Worm (Caenorhabditis elegans) whole organism, mixed stage, embryonic: ENCODE results near the gene F10C5.3.

Experiments used
- M03D4.4 ChIP-seq: sonication (generic microtip); optimal IDR thresholded peaks from 2 replicates; lab custom pipeline; 2017; ENCODE audit warnings: mild to moderate bottlenecking, missing genetic modification characterization, missing compliant biosample characterization
- bed-3 ChIP-seq: fragments of 200-800 bp; sonication (Bioruptor generic); optimal IDR thresholded peaks from 3 replicates; lab custom pipeline; 2018; ENCODE audit warnings: mild to moderate bottlenecking, missing genetic modification characterization, moderate library complexity, missing compliant biosample characterization
- blmp-1 ChIP-seq: fragments of 150-350 bp; optimal IDR thresholded peaks from 2 replicates; lab custom pipeline; 2014; ENCODE audit warnings: missing biosample characterization, missing genetic modification characterization
- ceh-39 ChIP-seq: fragments of 150-350 bp; optimal IDR thresholded peaks from 2 replicates; lab custom pipeline; 2014; ENCODE audit warnings: missing biosample characterization, missing genetic modification characterization
- ceh-43 ChIP-seq: fragments of 200-800 bp; sonication (Bioruptor generic); optimal IDR thresholded peaks from 2 replicates; lab custom pipeline; 2018; ENCODE audit warnings: mild to moderate bottlenecking, missing genetic modification characterization, moderate library complexity, missing compliant biosample characterization
- ceh-83 ChIP-seq: fragments of 200-800 bp; sonication (Bioruptor generic); optimal IDR thresholded peaks from 2 replicates; lab custom pipeline; 2018; ENCODE audit warnings: mild to moderate bottlenecking, missing genetic modification characterization, missing compliant biosample characterization
- ces-1 ChIP-seq: fragments of 150-350 bp; optimal IDR thresholded peaks from 2 replicates; lab custom pipeline; 2014; ENCODE audit warnings: missing biosample characterization, missing genetic modification reagents, missing genetic modification characterization
- cnd-1 ChIP-seq: fragments of 200-800 bp; sonication (Bioruptor generic); optimal IDR thresholded peaks from 2 replicates; lab custom pipeline; 2018; ENCODE audit warnings: mild to moderate bottlenecking, missing genetic modification characterization, missing compliant biosample characterization
- drap-1 ChIP-seq: fragments of 200-800 bp; sonication (Bioruptor generic); optimal IDR thresholded peaks from 3 replicates; lab custom pipeline; 2018; ENCODE audit warnings: mild to moderate bottlenecking, missing genetic modification characterization, missing compliant biosample characterization
- elt-3 ChIP-seq: fragments of 150-350 bp; optimal IDR thresholded peaks from 2 replicates; lab custom pipeline; 2014; ENCODE audit warnings: missing biosample characterization, missing genetic modification characterization
- flh-1 ChIP-seq: fragments of 200-800 bp; sonication (Bioruptor generic); optimal IDR thresholded peaks from 2 replicates; lab custom pipeline; 2018; ENCODE audit warnings: mild to moderate bottlenecking, missing genetic modification characterization, moderate library complexity, missing compliant biosample characterization
- ham-2 ChIP-seq: fragments of 200-800 bp; sonication (Bioruptor generic); optimal IDR thresholded peaks from 2 replicates; lab custom pipeline; 2018; ENCODE audit warnings: mild to moderate bottlenecking, missing genetic modification characterization, missing compliant biosample characterization
- hlh-1 ChIP-seq: fragments of 150-350 bp; optimal IDR thresholded peaks from 2 replicates; lab custom pipeline; 2014; ENCODE audit warnings: missing biosample characterization, missing genetic modification reagents, missing genetic modification characterization
- lin-13 ChIP-seq: fragments of 150-350 bp; optimal IDR thresholded peaks from 2 replicates; lab custom pipeline; 2014; ENCODE audit warnings: missing biosample characterization, missing genetic modification characterization
- lin-32 ChIP-seq: fragments of 200-800 bp; sonication (Bioruptor generic); optimal IDR thresholded peaks from 2 replicates; lab custom pipeline; 2018; ENCODE audit warnings: mild to moderate bottlenecking, missing genetic modification characterization, missing compliant biosample characterization
- mab-5 ChIP-seq: fragments of 150-350 bp; optimal IDR thresholded peaks from 2 replicates; lab custom pipeline; 2014; ENCODE audit warnings: missing biosample characterization, missing genetic modification characterization
- mep-1 ChIP-seq: fragments of 150-350 bp; optimal IDR thresholded peaks from 2 replicates; lab custom pipeline; 2017; ENCODE audit warnings: missing biosample characterization, missing genetic modification reagents, missing genetic modification characterization, inconsistent platforms
- mls-2 ChIP-seq: sonication (generic microtip); optimal IDR thresholded peaks from 2 replicates; lab custom pipeline; 2016; ENCODE audit warnings: mild to moderate bottlenecking, missing genetic modification characterization, moderate library complexity, missing compliant biosample characterization
- nhr-12 ChIP-seq: fragments of 150-350 bp; optimal IDR thresholded peaks from 2 replicates; lab custom pipeline; 2014; ENCODE audit warnings: missing biosample characterization, missing genetic modification characterization
- nhr-2 ChIP-seq: fragments of 150-350 bp; optimal IDR thresholded peaks from 2 replicates; lab custom pipeline; 2014; ENCODE audit warnings: missing biosample characterization, missing genetic modification characterization
- nhr-237 ChIP-seq: fragments of 150-350 bp; optimal IDR thresholded peaks from 2 replicates; lab custom pipeline; 2014; ENCODE audit warnings: missing biosample characterization, missing genetic modification characterization
- nhr-76 ChIP-seq: sonication (generic microtip); optimal IDR thresholded peaks from 2 replicates; lab custom pipeline; 2017; ENCODE audit warnings: missing biosample characterization, missing genetic modification characterization
- pha-4 ChIP-seq: fragments of 150-350 bp; optimal IDR thresholded peaks from 2 replicates; lab custom pipeline; 2018; ENCODE audit warnings: missing biosample characterization, missing genetic modification reagents, missing genetic modification characterization
- sem-2 ChIP-seq: fragments of 200-800 bp; sonication (Bioruptor generic); optimal IDR thresholded peaks from 2 replicates; lab custom pipeline; 2018; ENCODE audit warnings: mild to moderate bottlenecking, missing genetic modification characterization, missing compliant biosample characterization
- snpc-4 ChIP-seq: fragments of 150-350 bp; optimal IDR thresholded peaks from 2 replicates; lab custom pipeline; 2014; ENCODE audit warnings: missing biosample characterization, missing genetic modification characterization
- sptf-1 ChIP-seq: sonication (generic microtip); optimal IDR thresholded peaks from 2 replicates; lab custom pipeline; 2017; ENCODE audit warnings: mild to moderate bottlenecking, missing genetic modification characterization, moderate library complexity, missing compliant biosample characterization
- tbx-8 ChIP-seq: fragments of 200-800 bp; sonication (Bioruptor generic); optimal IDR thresholded peaks from 2 replicates; lab custom pipeline; 2018; ENCODE audit warnings: mild to moderate bottlenecking, missing genetic modification characterization, moderate library complexity, missing compliant biosample characterization
- unc-62 ChIP-seq: fragments of 150-350 bp; optimal IDR thresholded peaks from 2 replicates; lab custom pipeline; 2014; ENCODE audit warnings: missing biosample characterization, missing genetic modification reagents, missing genetic modification characterization
- ztf-11 ChIP-seq: fragments of 150-350 bp; optimal IDR thresholded peaks from 2 replicates; lab custom pipeline; 2014; ENCODE audit warnings: missing biosample characterization, missing genetic modification characterization

The F10C5.3 gene

ce11 chrIII:483556-483955, at the start of gene F10C5.3:
TSS of gene F10C5.3 (plus strand) at chrIII:483868.
- TF ChIP-seq snpc-4 (tag; lab: Kevin White, UChicago): no peak
- TF ChIP-seq tbx-8 (GFP tag; lab: Kevin White, UChicago): no peak
- no peak for TF ChIP-seq lin-13 (tag; lab: Kevin White, UChicago)
- no peak for TF ChIP-seq elt-3 (tag; lab: Kevin White, UChicago)
- TF ChIP-seq flh-1 (GFP tag; lab: Kevin White, UChicago): no peak
- no peak for TF ChIP-seq cnd-1 (tag; lab: Kevin White, UChicago)
- TF ChIP-seq pha-4 (tag; lab: Kevin White, UChicago): no peak

- TF ChIP-seq bed-3 (GFP tag; lab: Kevin White, UChicago) (no peak), elt-3 (tag; lab: Kevin White, UChicago) (no peak), mls-2 (peak; percentile 63), mep-1 (tag; lab: Kevin White, UChicago) (peak; percentile 47), sptf-1 (tag; lab: Kevin White, UChicago) (peak; percentile 62), ham-2 (GFP tag; lab: Kevin White, UChicago) (peak; percentile 69), sem-2 (GFP tag; lab: Kevin White, UChicago) (no peak), ces-1 (GFP tag; lab: Kevin White, UChicago) (peak; percentile 25), nhr-2 (tag; lab: Kevin White, UChicago) (peak; percentile 63), ceh-43 (GFP tag; lab: Kevin White, UChicago) (peak; percentile 3), ztf-11 (no peak), nhr-76 (tag; lab: Kevin White, UChicago) (no peak), lin-13 (tag; lab: Kevin White, UChicago) (no peak)
These were observed 49.2 kb upstream of the F10C5.3 start, which contains the start of gene affl-2 for ce11 chrIII:434361-434941. TSS of gene affl-2 (plus strand) at chrIII:434891.

- TF ChIP-seq blmp-1 (tag; lab: Kevin White, UChicago) (no peak), nhr-12 (tag; lab: Kevin White, UChicago) (no peak), sptf-1 (tag; lab: Kevin White, UChicago) (no peak), unc-62 (GFP tag; lab: Kevin White, UChicago) (no peak), ces-1 (GFP tag; lab: Kevin White, UChicago) (no peak), lin-13 (tag; lab: Kevin White, UChicago) (no peak), mls-2 (no peak), nhr-2 (tag; lab: Kevin White, UChicago) (no peak), elt-3 (tag; lab: Kevin White, UChicago) (no peak), nhr-237 (tag; lab: Kevin White, UChicago) (no peak), ham-2 (GFP tag; lab: Kevin White, UChicago) (no peak), lin-32 (GFP tag; lab: Kevin White, UChicago) (no peak), ceh-39 (tag; lab: Kevin White, UChicago) (no peak)
These were observed 46.6 kb upstream of the F10C5.3 start for ce11 chrIII:437033-437432.

- TF ChIP-seq lin-13 (tag; lab: Kevin White, UChicago) (no peak), ham-2 (GFP tag; lab: Kevin White, UChicago) (no peak), cnd-1 (tag; lab: Kevin White, UChicago) (no peak), tbx-8 (GFP tag; lab: Kevin White, UChicago) (no peak), flh-1 (GFP tag; lab: Kevin White, UChicago) (no peak), unc-62 (GFP tag; lab: Kevin White, UChicago) (no peak)
These were observed 43.7 kb upstream of the F10C5.3 start, which contains the start of gene affl-1 for ce11 chrIII:439926-440325. TSS of gene affl-1 (plus strand) at chrIII:440226.

ce11 chrIII:444101-444500, 39.6 kb upstream of the F10C5.3 start, which contains the start of gene Y55B1BR.8:
TSS of gene Y55B1BR.8 (plus strand) at chrIII:444401.
- no peak for TF ChIP-seq ham-2 (GFP tag; lab: Kevin White, UChicago)
- no peak for TF ChIP-seq hlh-1
- TF ChIP-seq mls-2: no peak
- no peak for TF ChIP-seq nhr-2 (tag; lab: Kevin White, UChicago)
- TF ChIP-seq nhr-237 (tag; lab: Kevin White, UChicago): no peak
- no peak for TF ChIP-seq sem-2 (GFP tag; lab: Kevin White, UChicago)
- TF ChIP-seq sptf-1 (tag; lab: Kevin White, UChicago): no peak
- no peak for TF ChIP-seq mab-5 (tag; lab: Kevin White, UChicago)

- TF ChIP-seq lin-32 (GFP tag; lab: Kevin White, UChicago) (peak; percentile 66), M03D4.4 (tag; lab: Kevin White, UChicago) (peak; percentile 75), sem-2 (GFP tag; lab: Kevin White, UChicago) (peak; percentile 53), drap-1 (GFP tag; lab: Kevin White, UChicago) (peak; percentile 60), sptf-1 (tag; lab: Kevin White, UChicago) (peak; percentile 73), mls-2 (peak; percentile 58), cnd-1 (tag; lab: Kevin White, UChicago) (peak; percentile 65), ceh-83 (GFP tag; lab: Kevin White, UChicago) (peak; percentile 9), ceh-43 (GFP tag; lab: Kevin White, UChicago) (peak; percentile 19), flh-1 (GFP tag; lab: Kevin White, UChicago) (peak; percentile 25), ham-2 (GFP tag; lab: Kevin White, UChicago) (peak; percentile 15)
These were observed 38.2 kb upstream of the F10C5.3 start for ce11 chrIII:445515-445914.
